Worm (Caenorhabditis elegans): ENCODE data around the gene tftc-3.

ce11 chrV:10183810-10184209 is 26.3 kb downstream of the tftc-3 start:
- TF ChIP-seq jun-1 (tag; optimal IDR thresholded peaks at IDR 0.05) = no peak
- TF ChIP-seq ama-1 (optimal IDR thresholded peaks at IDR 0.05) = no peak
- no peak for TF ChIP-seq tra-1 (GFP tag; IDR thresholded peaks at IDR 0.05)
- no peak for TF ChIP-seq ces-1 (GFP tag; optimal IDR thresholded peaks at IDR 0.05)
- no peak for TF ChIP-seq snpc-4 (tag; optimal IDR thresholded peaks at IDR 0.05)
- TF ChIP-seq lin-39 (tag; optimal IDR thresholded peaks at IDR 0.05) = no peak
- no peak for TF ChIP-seq nhr-237 (tag; optimal IDR thresholded peaks at IDR 0.05)
- no peak for TF ChIP-seq attf-4 (tag; optimal IDR thresholded peaks at IDR 0.05)
- TF ChIP-seq hmg-1.1 (GFP tag; IDR thresholded peaks at IDR 0.05) = no peak
- TF ChIP-seq lin-13 (GFP tag; optimal IDR thresholded peaks at IDR 0.05) = no peak
